Fruit fly (Drosophila melanogaster): ENCODE data around the gene Lkb1.

Gene Lkb1

DNA sequence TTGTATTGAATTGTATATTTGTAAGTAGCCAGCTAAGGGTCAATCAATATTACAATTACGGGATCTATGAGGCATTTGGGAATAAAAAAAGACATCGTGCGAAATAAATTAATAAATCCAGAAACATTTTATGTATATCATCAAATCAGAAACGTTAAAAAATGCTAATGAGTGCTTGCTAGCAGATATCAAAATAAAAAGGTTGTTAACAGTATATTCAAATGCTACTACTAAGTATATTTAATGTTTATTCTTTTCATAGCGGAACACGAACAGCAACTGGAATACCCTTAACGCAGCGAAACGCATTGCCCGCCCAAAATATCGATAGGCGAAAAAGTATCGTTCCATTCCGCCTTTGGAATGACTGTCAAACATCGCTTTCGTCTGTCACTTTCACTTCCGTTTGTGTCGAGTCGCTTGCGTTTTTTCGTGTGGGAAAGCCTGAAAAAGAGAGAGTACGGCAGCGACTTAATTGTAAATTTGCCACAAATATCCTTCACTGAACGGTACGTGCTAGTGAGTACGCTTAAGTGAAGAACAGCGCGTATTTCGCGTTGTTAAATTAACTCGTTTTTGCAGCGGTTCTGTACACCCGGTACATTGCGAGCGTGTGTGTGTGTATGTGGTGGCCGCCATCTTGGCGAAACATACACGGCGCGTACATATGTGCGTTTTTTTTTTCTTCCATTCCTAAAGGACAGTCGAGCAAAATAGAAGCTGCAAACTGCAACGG, 15.3 kb upstream of the Lkb1 start, which contains the start of gene B52 (continued):
- TF ChIP-seq Hr39 (GFP tag; optimal IDR thresholded peaks at IDR 0.05): peak; percentile 59
- TF ChIP-seq CG4318 (GFP tag; optimal IDR thresholded peaks at IDR 0.05): no peak
- no peak for TF ChIP-seq dac (GFP tag; optimal IDR thresholded peaks at IDR 0.05)
- TF ChIP-seq net (GFP tag; optimal IDR thresholded peaks at IDR 0.05): peak; percentile 68
- peak; percentile 87 for TF ChIP-seq Eip78C (GFP tag)
- TF ChIP-seq CG10631 (GFP tag; optimal IDR thresholded peaks at IDR 0.05): no peak
- TF ChIP-seq CG8119 (GFP tag; IDR thresholded peaks at IDR 0.05): no peak
- TF ChIP-seq svp (GFP tag): peak; percentile 45
- TF ChIP-seq CG11294 (GFP tag; IDR thresholded peaks at IDR 0.05): no peak
- TF ChIP-seq Smox (GFP tag; optimal IDR thresholded peaks at IDR 0.05): no peak
- peak; percentile 69 for TF ChIP-seq CG34406 (GFP tag; optimal IDR thresholded peaks at IDR 0.05)
- TF ChIP-seq fd59A (GFP tag; optimal IDR thresholded peaks at IDR 0.05): peak; percentile 2
- peak; percentile 62; the same call in 2 of the 3 replicates for TF ChIP-seq eg (GFP tag; IDR thresholded peaks at IDR 0.05)
- peak; percentile 94 for TF ChIP-seq Blimp-1 (GFP tag; optimal IDR thresholded peaks at IDR 0.05)
- peak; percentile 68 to 84 for TF ChIP-seq ss (GFP tag; optimal IDR thresholded peaks at IDR 0.05)
- TF ChIP-seq fd85E (GFP tag; optimal IDR thresholded peaks at IDR 0.05): peak; percentile 64
- peak; percentile 59 for TF ChIP-seq CG9139 (GFP tag; optimal IDR thresholded peaks at IDR 0.05)
- no peak for TF ChIP-seq Hr38 (GFP tag; optimal IDR thresholded peaks at IDR 0.05)
- peak; percentile 83 for TF ChIP-seq CG6854 (GFP tag; optimal IDR thresholded peaks at IDR 0.05)
- TF ChIP-seq CG8319 (GFP tag; optimal IDR thresholded peaks at IDR 0.05): peak; percentile 22
- peak; percentile 44; the same call in 1 of the 2 replicates for TF ChIP-seq CG15336 (GFP tag; IDR thresholded peaks at IDR 0.05)
- TF ChIP-seq CG11902 (GFP tag; optimal IDR thresholded peaks at IDR 0.05): no peak
- no peak for TF ChIP-seq CG11762 (GFP tag; optimal IDR thresholded peaks at IDR 0.05; ENCODE audit: insufficient read depth)
- no peak for TF ChIP-seq dsx (GFP tag; optimal IDR thresholded peaks at IDR 0.05; ENCODE audit: poor library complexity, severe bottlenecking)
- TF ChIP-seq pdm3 (GFP tag; optimal IDR thresholded peaks at IDR 0.05): peak; percentile 51
- no peak for TF ChIP-seq Eip93F (GFP tag; optimal IDR thresholded peaks at IDR 0.05)
- TF ChIP-seq Ets21C (GFP tag; optimal IDR thresholded peaks at IDR 0.05): peak; percentile 11
- TF ChIP-seq cyc (GFP tag; optimal IDR thresholded peaks at IDR 0.05): peak; percentile 53
- TF ChIP-seq Sox15 (GFP tag; optimal IDR thresholded peaks at IDR 0.05): peak; percentile 26
- peak; percentile 48 for TF ChIP-seq Sox14 (GFP tag; optimal IDR thresholded peaks at IDR 0.05)
- TF ChIP-seq CG6808 (GFP tag; optimal IDR thresholded peaks at IDR 0.05): peak; percentile 66
- peak; percentile 14 for TF ChIP-seq CG6792 (GFP tag; optimal IDR thresholded peaks at IDR 0.05)
- peak; percentile 42 for TF ChIP-seq OdsH (GFP tag; optimal IDR thresholded peaks at IDR 0.05)

- TF ChIP-seq esn (GFP tag; optimal IDR thresholded peaks at IDR 0.05) (no peak), CG6276 (GFP tag; optimal IDR thresholded peaks at IDR 0.05) (no peak), CG11294 (GFP tag; IDR thresholded peaks at IDR 0.05) (no peak), dac (GFP tag; optimal IDR thresholded peaks at IDR 0.05) (no peak), Hr38 (GFP tag; optimal IDR thresholded peaks at IDR 0.05) (no peak), Lpt (GFP tag; optimal IDR thresholded peaks at IDR 0.05) (no peak), cyc (GFP tag; optimal IDR thresholded peaks at IDR 0.05) (no peak), fkh (GFP tag; optimal IDR thresholded peaks at IDR 0.05) (no peak), Met (GFP tag; optimal IDR thresholded peaks at IDR 0.05) (no peak), Eip78C (GFP tag) (no peak), Gug (GFP tag; IDR thresholded peaks at IDR 0.05) (no peak), CG10669 (GFP tag; optimal IDR thresholded peaks at IDR 0.05) (no peak), Smox (GFP tag; optimal IDR thresholded peaks at IDR 0.05) (no peak), topi (GFP tag; optimal IDR thresholded peaks at IDR 0.05) (no peak), CG11762 (GFP tag; optimal IDR thresholded peaks at IDR 0.05; ENCODE audit: insufficient read depth) (no peak), CG3919 (GFP tag; optimal IDR thresholded peaks at IDR 0.05) (no peak), CG32006 (GFP tag; optimal IDR thresholded peaks at IDR 0.05) (no peak), CG8319 (GFP tag; optimal IDR thresholded peaks at IDR 0.05) (no peak), salr (GFP tag; optimal IDR thresholded peaks at IDR 0.05) (no peak), OdsH (GFP tag; optimal IDR thresholded peaks at IDR 0.05) (no peak)
These were observed 14.2 kb upstream of the Lkb1 start for dm6 chr3R:13662149-13662548.

Data from whole organism, prepupa.